Fruit fly (Drosophila melanogaster) Kc167 (cell line): ENCODE results near the gene noc.

Experiments used
- Sin3A ChIP-seq: fragments of >200 bp; optimal IDR thresholded peaks from 2 replicates; lab custom pipeline; 2018; ENCODE audit warnings: missing external identifiers
- h ChIP-seq: fragments of >200 bp; optimal IDR thresholded peaks from 3 replicates; lab custom pipeline; 2018; ENCODE audit warnings: missing external identifiers
- psq ChIP-seq: fragments of >200 bp; optimal IDR thresholded peaks from 2 replicates; lab custom pipeline; 2017; ENCODE audit warnings: missing external identifiers

DNA sequence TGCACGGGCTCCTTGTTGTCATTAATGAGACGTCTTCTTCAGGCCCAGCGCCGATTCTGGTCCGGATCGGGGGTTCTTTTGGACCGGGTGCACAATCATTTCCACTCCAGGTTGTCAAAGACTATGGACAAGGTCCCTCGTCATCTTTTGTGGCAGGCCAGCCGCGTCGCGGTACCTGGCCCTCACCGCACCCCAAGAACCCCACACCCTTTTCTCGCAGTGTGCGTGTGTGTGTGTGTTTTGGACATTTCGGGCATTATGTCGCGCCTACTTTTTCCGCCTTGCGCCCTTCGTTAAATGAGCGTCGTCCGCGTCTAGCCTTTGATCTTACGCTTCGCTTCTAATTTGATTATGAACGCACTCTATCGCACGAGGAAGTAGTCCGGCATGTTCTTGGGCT, 7.3 kb upstream of the noc start:
- TF ChIP-seq psq (lab: Kevin White, UChicago): no peak
- TF ChIP-seq Sin3A (lab: Kevin White, UChicago): no peak
- no peak for TF ChIP-seq h (lab: Kevin White, UChicago)
